Fruit fly (Drosophila melanogaster): Measurements from ENCODE around the gene Sod1.

The Sod1 gene

DNA sequence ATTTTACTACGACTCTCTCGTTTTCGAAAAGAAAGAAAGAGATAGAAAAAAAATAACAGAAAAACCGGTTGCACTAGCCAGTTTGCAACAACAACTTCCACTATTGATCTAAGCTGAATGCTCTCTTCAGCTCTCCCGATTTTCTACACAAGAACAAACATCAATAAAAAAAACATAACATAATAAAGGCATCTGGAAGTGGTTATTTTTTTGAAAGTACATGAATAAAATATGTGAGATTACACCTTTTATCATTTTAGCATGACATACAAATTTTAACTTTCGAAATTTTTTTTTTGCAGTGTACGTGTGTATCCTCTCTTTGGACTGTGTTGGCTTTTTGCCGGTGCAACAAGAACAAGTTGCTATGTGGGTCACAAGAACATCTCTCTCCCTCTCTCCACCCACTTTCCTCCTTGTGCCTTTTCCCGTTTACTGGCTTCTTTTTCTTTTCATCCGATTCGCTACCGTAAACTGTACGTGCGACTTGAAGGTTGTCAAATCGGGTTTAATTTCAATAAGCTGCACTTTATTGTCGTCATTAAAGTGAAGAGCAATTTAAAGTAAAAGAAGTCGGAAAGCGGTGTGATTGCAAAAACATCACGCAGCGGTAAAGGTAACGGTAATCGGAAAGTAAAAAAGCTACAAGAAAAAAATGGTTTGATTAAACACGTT is 28.8 kb downstream of the Sod1 start (continued):
- peak; percentile 98 for TF ChIP-seq CG15601 (tag; optimal IDR thresholded peaks at IDR 0.05)
- TF ChIP-seq CG10209 (GFP tag; optimal IDR thresholded peaks at IDR 0.05): peak; percentile 96
- TF ChIP-seq Meics (GFP tag; optimal IDR thresholded peaks at IDR 0.05): peak; percentile 89
- peak; percentile 96 for TF ChIP-seq CG12744 (GFP tag; optimal IDR thresholded peaks at IDR 0.05)
- peak; percentile 91 for TF ChIP-seq sr (GFP tag; IDR thresholded peaks at IDR 0.05)
- TF ChIP-seq HHEX (GFP tag; optimal IDR thresholded peaks at IDR 0.05): peak; percentile 94
- no peak for TF ChIP-seq sd (tag; optimal IDR thresholded peaks at IDR 0.05)
- TF ChIP-seq Dbx (GFP tag; IDR thresholded peaks at IDR 0.05): peak; percentile 82; the same call in 2 of the 3 replicates
- peak; percentile 74 for TF ChIP-seq zfh2 (GFP tag; optimal IDR thresholded peaks at IDR 0.05)
- TF ChIP-seq tna (GFP tag; IDR thresholded peaks at IDR 0.05; ENCODE audit: partially characterized antibody): no peak
- peak; percentile 96 for TF ChIP-seq Sox100B (GFP tag; optimal IDR thresholded peaks at IDR 0.05)
- TF ChIP-seq CG12071 (GFP tag; optimal IDR thresholded peaks at IDR 0.05): peak; percentile 94
- TF ChIP-seq Hr78 (GFP tag; optimal IDR thresholded peaks at IDR 0.05): peak in 1 of 2 experiments; percentile 91
- peak; percentile 98 for TF ChIP-seq CG12391 (tag; optimal IDR thresholded peaks at IDR 0.05)
- no peak for TF ChIP-seq pzg (GFP tag; optimal IDR thresholded peaks at IDR 0.05)
- peak; percentile 94 for TF ChIP-seq croc (GFP tag; conservative IDR thresholded peaks at IDR 0.05)
- peak; percentile 93 for TF ChIP-seq Atf6 (GFP tag; IDR thresholded peaks at IDR 0.05)
- peak; percentile 66 for TF ChIP-seq CG10543 (GFP tag; optimal IDR thresholded peaks at IDR 0.05)
- TF ChIP-seq Xbp1 (GFP tag; optimal IDR thresholded peaks at IDR 0.05): peak; percentile 97
- TF ChIP-seq CG7963 (GFP tag; IDR thresholded peaks at IDR 0.05; ENCODE audit: partially characterized antibody): no peak
- peak; percentile 89 for TF ChIP-seq Hmx (GFP tag; optimal IDR thresholded peaks at IDR 0.05)
- TF ChIP-seq Sry-δ (GFP tag; optimal IDR thresholded peaks at IDR 0.05): peak; percentile 72
- TF ChIP-seq Lpt (GFP tag; optimal IDR thresholded peaks at IDR 0.05): no peak
- peak; percentile 86 for TF ChIP-seq MTF-1 (GFP tag; optimal IDR thresholded peaks at IDR 0.05; ENCODE audit: borderline replicate concordance)
- peak; percentile 93 for TF ChIP-seq kah (GFP tag; optimal IDR thresholded peaks at IDR 0.05)
- TF ChIP-seq CG7839 (tag; optimal IDR thresholded peaks at IDR 0.05): peak; percentile 98
- TF ChIP-seq tap (tag; optimal IDR thresholded peaks at IDR 0.05): peak; percentile 96
- TF ChIP-seq sna (GFP tag; IDR thresholded peaks at IDR 0.05; ENCODE audit: partially characterized antibody): no peak
- peak; percentile 97 for TF ChIP-seq ttk (GFP tag; IDR thresholded peaks at IDR 0.05)
- peak; percentile 61 for TF ChIP-seq CG7928 (GFP tag; optimal IDR thresholded peaks at IDR 0.05)
- TF ChIP-seq CG3163 (GFP tag; optimal IDR thresholded peaks at IDR 0.05): peak; percentile 85
- peak; percentile 95 for TF ChIP-seq NK7.1 (GFP tag; optimal IDR thresholded peaks at IDR 0.05)
- no peak for TF ChIP-seq lbe (GFP tag; optimal IDR thresholded peaks at IDR 0.05)
- peak; percentile 91 for TF ChIP-seq cwo (GFP tag; optimal IDR thresholded peaks at IDR 0.05)
- peak; percentile 75 for TF ChIP-seq Taf1 (GFP tag; IDR thresholded peaks at IDR 0.05)
- TF ChIP-seq CG7556 (GFP tag; optimal IDR thresholded peaks at IDR 0.05): peak; percentile 96
- peak; percentile 92 for TF ChIP-seq wor (GFP tag; IDR thresholded peaks at IDR 0.05)
- TF ChIP-seq CG1529 (GFP tag; optimal IDR thresholded peaks at IDR 0.05): peak; percentile 97
- peak; percentile 93 for TF ChIP-seq nom (GFP tag; optimal IDR thresholded peaks at IDR 0.05)
- TF ChIP-seq CG12219 (GFP tag; optimal IDR thresholded peaks at IDR 0.05): peak; percentile 97
- peak; percentile 88 for TF ChIP-seq fd102C (GFP tag; optimal IDR thresholded peaks at IDR 0.05)
- peak; percentile 93 for TF ChIP-seq Lhr (GFP tag; optimal IDR thresholded peaks at IDR 0.05)
- TF ChIP-seq CG3838 (GFP tag; optimal IDR thresholded peaks at IDR 0.05): peak; percentile 92
- peak; percentile 68 for TF ChIP-seq Sry-β (GFP tag; optimal IDR thresholded peaks at IDR 0.05)
- TF ChIP-seq Ada2b (GFP tag; IDR thresholded peaks at IDR 0.05): peak; percentile 97
- TF ChIP-seq gcm (GFP tag; optimal IDR thresholded peaks at IDR 0.05): peak; percentile 97
- peak; percentile 96 for TF ChIP-seq sim (GFP tag; IDR thresholded peaks at IDR 0.05)
- TF ChIP-seq Rx (GFP tag; IDR thresholded peaks at IDR 0.05): peak; percentile 95

Data from whole organism, embryonic.